Worm (Caenorhabditis elegans) whole organism, L1 larva: ENCODE results near the gene C47E12.11.

ENCODE experiments used
- C04F5.9 ChIP-seq: sonication (generic microtip); optimal IDR thresholded peaks from 2 replicates; lab custom pipeline; 2016; ENCODE audit warnings: missing genetic modification characterization, missing compliant biosample characterization
- C16A3.4 ChIP-seq: fragments of 150-350 bp; optimal IDR thresholded peaks from 2 replicates; lab custom pipeline; 2014; ENCODE audit warnings: missing biosample characterization, missing genetic modification characterization
- C34B4.2 ChIP-seq: sonication (generic microtip); optimal IDR thresholded peaks from 2 replicates; lab custom pipeline; 2017; ENCODE audit warnings: mild to moderate bottlenecking, missing genetic modification characterization, missing compliant biosample characterization
- aha-1 ChIP-seq: fragments of 150-350 bp; optimal IDR thresholded peaks from 2 replicates; lab custom pipeline; 2014; ENCODE audit warnings: missing biosample characterization, missing genetic modification characterization
- alr-1 ChIP-seq: fragments of 200-800 bp; sonication (Bioruptor generic); optimal IDR thresholded peaks from 2 replicates; lab custom pipeline; 2018; ENCODE audit warnings: borderline replicate concordance, mild to moderate bottlenecking, missing genetic modification characterization, missing compliant biosample characterization
- aly-2 ChIP-seq: fragments of 150-350 bp; optimal IDR thresholded peaks from 2 replicates; lab custom pipeline; 2014; ENCODE audit warnings: missing biosample characterization, missing genetic modification characterization
- dpl-1 ChIP-seq, 3 experiments: fragments of 150-350 bp in 2 of 3; sonication (generic microtip) in 1 of 3; optimal IDR thresholded peaks; 2 replicates each; lab custom pipeline; 2014 to 2017; ENCODE audit warnings: missing biosample characterization in 3 of 3, missing genetic modification characterization in 3 of 3, missing genetic modification reagents in 3 of 3
- efl-1 ChIP-seq, 4 experiments: fragments of 150-350 bp; optimal IDR thresholded peaks in 3 of 4; peaks in 1 of 4; 1 replicate in 1 of 4; 2 replicates in 3 of 4; lab custom pipeline; 2014; ENCODE audit warnings: missing biosample characterization in 2 of 4, missing genetic modification characterization in 2 of 4, missing genetic modification reagents in 2 of 4
- efl-3 ChIP-seq: fragments of 200-800 bp; sonication (Bioruptor generic); optimal IDR thresholded peaks from 2 replicates; lab custom pipeline; 2018; ENCODE audit warnings: mild to moderate bottlenecking, missing genetic modification characterization, missing compliant biosample characterization
- egl-27 ChIP-seq, 2 experiments: fragments of 150-350 bp in 1 of 2; sonication (generic microtip); optimal IDR thresholded peaks; 3 replicates each; lab custom pipeline; 2017 to 2018; ENCODE audit warnings: missing biosample characterization in 2 of 2, missing genetic modification characterization in 2 of 2, missing genetic modification reagents in 2 of 2
- fkh-10 ChIP-seq: sonication (generic microtip); optimal IDR thresholded peaks from 2 replicates; lab custom pipeline; 2017; ENCODE audit warnings: missing biosample characterization, missing genetic modification reagents, missing genetic modification characterization
- fkh-8 ChIP-seq: sonication (generic microtip); optimal IDR thresholded peaks from 2 replicates; lab custom pipeline; 2016; ENCODE audit warnings: mild to moderate bottlenecking, missing genetic modification characterization, missing compliant biosample characterization
- hpl-2 ChIP-seq: fragments of 150-350 bp; optimal IDR thresholded peaks from 2 replicates; lab custom pipeline; 2014; ENCODE audit warnings: missing biosample characterization, missing genetic modification reagents, missing genetic modification characterization
- isw-1 ChIP-seq: fragments of 200-800 bp; sonication (Bioruptor generic); IDR thresholded peaks from 2 replicates; pipeline ENCODE4 v1.3.6; 2022; ENCODE audit warnings: missing genetic modification characterization, missing compliant biosample characterization
- lin-13 ChIP-seq: fragments of 150-350 bp; optimal IDR thresholded peaks from 2 replicates; lab custom pipeline; 2014; ENCODE audit warnings: missing biosample characterization, missing genetic modification reagents, missing genetic modification characterization
- lin-14 ChIP-seq: fragments of 200-800 bp; sonication (Bioruptor generic); optimal IDR thresholded peaks from 2 replicates; lab custom pipeline; 2018; ENCODE audit warnings: mild to moderate bottlenecking, missing genetic modification characterization, moderate library complexity, missing compliant biosample characterization
- lin-15B ChIP-seq: fragments of 150-350 bp; sonication (generic microtip); optimal IDR thresholded peaks from 3 replicates; lab custom pipeline; 2014; ENCODE audit warnings: missing biosample characterization, missing genetic modification characterization
- lin-35 ChIP-seq, 2 experiments: fragments of 150-350 bp; optimal IDR thresholded peaks; 2 replicates each; lab custom pipeline; 2014; ENCODE audit warnings: missing biosample characterization in 2 of 2, missing genetic modification characterization in 2 of 2, missing genetic modification reagents in 2 of 2
- lin-39 ChIP-seq: fragments of 150-350 bp; optimal IDR thresholded peaks from 2 replicates; lab custom pipeline; 2014; ENCODE audit warnings: missing biosample characterization, missing genetic modification reagents, missing genetic modification characterization
- mep-1 ChIP-seq: fragments of 150-350 bp; optimal IDR thresholded peaks from 2 replicates; lab custom pipeline; 2014; ENCODE audit warnings: missing biosample characterization, missing genetic modification characterization
- nhr-12 ChIP-seq: sonication (generic microtip); optimal IDR thresholded peaks from 2 replicates; lab custom pipeline; 2017; ENCODE audit warnings: missing biosample characterization, missing genetic modification characterization
- nhr-28 ChIP-seq: fragments of 150-350 bp; optimal IDR thresholded peaks from 2 replicates; lab custom pipeline; 2014; ENCODE audit warnings: missing biosample characterization, missing genetic modification characterization
- nhr-76 ChIP-seq: sonication (generic microtip); optimal IDR thresholded peaks from 2 replicates; lab custom pipeline; 2017; ENCODE audit warnings: missing biosample characterization, missing genetic modification characterization
- nhr-84 ChIP-seq: sonication (generic microtip); optimal IDR thresholded peaks from 2 replicates; lab custom pipeline; 2017; ENCODE audit warnings: missing biosample characterization, missing genetic modification characterization
- rnt-1 ChIP-seq: sonication (generic microtip); optimal IDR thresholded peaks from 2 replicates; lab custom pipeline; 2016; ENCODE audit warnings: mild to moderate bottlenecking, missing genetic modification characterization, moderate library complexity, missing compliant biosample characterization
- snpc-4 ChIP-seq: fragments of 150-350 bp; optimal IDR thresholded peaks from 2 replicates; lab custom pipeline; 2014; ENCODE audit warnings: missing biosample characterization, missing genetic modification characterization
- snu-23 ChIP-seq: sonication (generic microtip); optimal IDR thresholded peaks from 2 replicates; lab custom pipeline; 2016; ENCODE audit warnings: missing genetic modification characterization, missing compliant biosample characterization
- sox-4 ChIP-seq: sonication (generic microtip); optimal IDR thresholded peaks from 2 replicates; lab custom pipeline; 2016; ENCODE audit warnings: missing genetic modification characterization, missing compliant biosample characterization
- sptf-1 ChIP-seq: fragments of 150-350 bp; optimal IDR thresholded peaks from 2 replicates; lab custom pipeline; 2014; ENCODE audit warnings: missing biosample characterization, missing genetic modification characterization
- tlp-1 ChIP-seq: fragments of 150-350 bp; optimal IDR thresholded peaks from 2 replicates; lab custom pipeline; 2014; ENCODE audit warnings: missing biosample characterization, missing genetic modification characterization
- unc-130 ChIP-seq: fragments of 150-350 bp; optimal IDR thresholded peaks from 2 replicates; lab custom pipeline; 2017; ENCODE audit warnings: missing biosample characterization, missing genetic modification characterization, inconsistent platforms
- unc-62 ChIP-seq: fragments of 150-350 bp; optimal IDR thresholded peaks from 2 replicates; lab custom pipeline; 2014; ENCODE audit warnings: missing biosample characterization, missing genetic modification reagents, missing genetic modification characterization
- unc-86 ChIP-seq: sonication (generic microtip); optimal IDR thresholded peaks from 2 replicates; lab custom pipeline; 2016; ENCODE audit warnings: missing genetic modification characterization, missing compliant biosample characterization
- xbp-1 ChIP-seq: sonication (generic microtip); optimal IDR thresholded peaks from 2 replicates; lab custom pipeline; 2016; ENCODE audit warnings: missing genetic modification characterization, missing compliant biosample characterization
- zag-1 ChIP-seq: fragments of 150-350 bp; optimal IDR thresholded peaks from 2 replicates; lab custom pipeline; 2014; ENCODE audit warnings: missing biosample characterization, missing genetic modification characterization

C47E12.11 gene

DNA sequence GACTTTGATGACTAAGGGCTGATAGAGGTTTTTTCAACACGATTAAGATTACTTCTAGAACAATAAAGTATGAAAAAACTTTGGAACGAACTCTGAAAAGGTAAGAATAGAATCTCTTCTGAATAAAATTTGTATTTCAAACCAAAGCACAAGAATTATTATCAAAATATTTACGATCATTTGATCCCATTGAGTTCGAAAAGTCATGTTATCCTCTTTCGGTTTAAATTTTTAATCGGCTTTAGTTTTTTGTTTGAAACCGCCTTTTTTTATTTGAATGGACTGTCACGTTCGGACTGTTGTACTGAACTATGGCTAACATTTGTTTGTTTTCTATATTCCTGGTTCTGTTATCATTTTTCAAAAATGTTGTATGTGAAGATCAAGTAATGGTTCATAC, 5.2 kb downstream of the C47E12.11 start, which contains the start of gene C47E12.9:
Gene C47E12.9, plus strand, starts transcription at position 301 of the 400 bp plus-strand sequence.
- TF ChIP-seq aha-1 (tag; lab: Kevin White, UChicago) (no peak), lin-14 (GFP tag; lab: Kevin White, UChicago) (no peak), nhr-76 (tag; lab: Kevin White, UChicago) (no peak), unc-130 (tag; lab: Kevin White, UChicago) (no peak), nhr-12 (tag; lab: Kevin White, UChicago) (no peak), tlp-1 (tag; lab: Kevin White, UChicago) (no peak), snpc-4 (tag; lab: Kevin White, UChicago) (no peak), hpl-2 (GFP tag; lab: Kevin White, UChicago) (no peak), nhr-84 (tag; lab: Kevin White, UChicago) (no peak)

- TF ChIP-seq isw-1 = no peak
- no peak for TF ChIP-seq aha-1 (tag; lab: Kevin White, UChicago)
- TF ChIP-seq fkh-10 = no peak
- no peak for TF ChIP-seq efl-3
- TF ChIP-seq nhr-84 (tag; lab: Kevin White, UChicago) = no peak
- TF ChIP-seq C16A3.4 (tag; lab: Kevin White, UChicago) = no peak
- TF ChIP-seq unc-86 = no peak
- TF ChIP-seq lin-35 (GFP tag; optimal IDR thresholded peaks at IDR 0.05; lab: Kevin White, UChicago) = no peak
- no peak for TF ChIP-seq alr-1 (tag; lab: Kevin White, UChicago)
- no peak for TF ChIP-seq dpl-1 (GFP tag; optimal IDR thresholded peaks at IDR 0.05; lab: Kevin White, UChicago)
- no peak for TF ChIP-seq fkh-8 (tag; lab: Kevin White, UChicago)
- no peak for TF ChIP-seq lin-15B (tag; lab: Kevin White, UChicago)
- TF ChIP-seq hpl-2 (GFP tag; lab: Kevin White, UChicago) = no peak
- no peak for TF ChIP-seq C34B4.2 (tag; lab: Kevin White, UChicago)
- no peak for TF ChIP-seq lin-39 (tag; lab: Kevin White, UChicago)
These were observed 7.1 kb downstream of the C47E12.11 start, which contains the start of gene C47E12.14 for ce11 chrIV:9976284-9976683. Gene C47E12.14 (minus strand): TSS chrIV:9976384.

DNA sequence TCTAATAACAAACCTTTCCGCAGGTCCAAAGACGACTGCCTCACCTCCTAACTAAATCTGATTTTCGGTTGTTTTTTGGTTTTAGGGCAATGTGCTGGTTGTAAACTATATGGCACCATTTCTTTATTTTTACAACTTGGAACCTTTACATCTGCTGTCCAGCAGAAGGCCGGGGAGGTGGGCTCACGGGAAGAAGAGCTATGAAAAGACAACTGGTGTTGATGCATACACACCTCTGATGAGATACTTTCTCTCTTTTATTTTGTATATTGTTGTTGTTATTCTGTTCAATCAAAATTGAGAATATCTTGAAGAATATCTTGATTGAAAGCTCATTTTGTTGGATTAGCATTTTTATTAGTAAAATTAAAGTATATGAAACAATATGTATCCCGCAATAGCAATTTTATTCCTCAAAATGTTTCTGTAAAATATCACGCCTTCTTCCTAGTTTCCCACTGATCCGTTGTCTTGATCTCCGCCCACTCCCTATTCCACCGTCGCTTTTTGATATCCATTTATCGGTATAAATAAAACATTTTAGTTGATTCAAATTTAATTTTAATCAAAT, 8.5 kb downstream of the C47E12.11 start, which contains the start of gene dhp-2:
Gene dhp-2, plus strand, starts transcription at position 521 of the 571 bp plus-strand sequence.
- TF ChIP-seq aly-2 (tag; lab: Kevin White, UChicago) = no peak
- TF ChIP-seq rnt-1 (tag; lab: Kevin White, UChicago) = peak; percentile 13
- peak; percentile 35 for TF ChIP-seq lin-14 (GFP tag; lab: Kevin White, UChicago)

- TF ChIP-seq zag-1 (tag; lab: Kevin White, UChicago) (no peak), rnt-1 (tag; lab: Kevin White, UChicago) (no peak), mep-1 (tag; lab: Kevin White, UChicago) (peak; percentile 47), lin-13 (GFP tag; lab: Kevin White, UChicago) (no peak), sox-4 (no peak), tlp-1 (tag; lab: Kevin White, UChicago) (no peak), C04F5.9 (tag; lab: Kevin White, UChicago) (no peak), unc-62 (GFP tag; lab: Kevin White, UChicago) (no peak), xbp-1 (tag; lab: Kevin White, UChicago) (no peak), nhr-28 (no peak), dpl-1 (GFP tag; optimal IDR thresholded peaks at IDR 0.05; lab: Kevin White, UChicago) (peak in 1 of 3 experiments; percentile 30), efl-1 (optimal IDR thresholded peaks at IDR 0.05; lab: Kevin White, UChicago) (peak; percentile 3 to 29), efl-1 (GFP tag; optimal IDR thresholded peaks at IDR 0.05 in 1 of 2; lab: Kevin White, UChicago) (no peak), lin-35 (GFP tag; optimal IDR thresholded peaks at IDR 0.05; lab: Kevin White, UChicago) (peak in 1 of 2 experiments; percentile 27), snu-23 (GFP tag; lab: Kevin White, UChicago) (no peak), sptf-1 (tag; lab: Kevin White, UChicago) (no peak), snpc-4 (tag; lab: Kevin White, UChicago) (no peak), egl-27 (tag; optimal IDR thresholded peaks at IDR 0.05; lab: Kevin White, UChicago) (no peak)
These were observed 13.1 kb downstream of the C47E12.11 start, which contains the start of gene rrp-1 for ce11 chrIV:9982226-9982794. Gene rrp-1 (minus strand): TSS chrIV:9982276.
